Worm (Caenorhabditis elegans): ENCODE data around the gene nlp-58.

The nlp-58 gene

DNA sequence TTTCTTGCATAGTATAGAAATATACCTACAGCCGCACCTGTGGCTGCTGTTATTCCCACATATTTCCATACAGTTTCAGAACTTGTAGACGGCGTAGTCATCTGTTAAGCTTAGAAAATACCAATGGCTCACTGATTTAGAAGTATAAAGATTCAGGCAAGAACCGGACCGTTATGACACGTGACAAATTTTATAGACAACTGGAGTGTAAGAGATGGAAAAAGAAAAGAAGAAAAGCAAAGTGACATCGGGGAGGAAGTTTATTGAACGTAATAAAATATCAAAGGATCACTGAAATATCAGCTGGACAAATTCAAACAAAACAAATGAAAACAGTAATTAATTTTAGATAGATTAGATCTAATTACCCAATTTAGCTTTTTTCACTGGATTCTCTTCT is 37.4 kb upstream of the nlp-58 start, which contains the start of gene rmd-2:
Gene rmd-2 (minus strand): TSS at position 101 of the 400 bp plus-strand sequence.
- TF ChIP-seq lin-13 (tag; optimal IDR thresholded peaks at IDR 0.05): no peak
- TF ChIP-seq elt-3 (tag; optimal IDR thresholded peaks at IDR 0.05): no peak
- no peak for TF ChIP-seq blmp-1 (tag; optimal IDR thresholded peaks at IDR 0.05)
- no peak for TF ChIP-seq nhr-12 (tag; optimal IDR thresholded peaks at IDR 0.05)
- no peak for TF ChIP-seq bed-3 (GFP tag; optimal IDR thresholded peaks at IDR 0.05)
- no peak for TF ChIP-seq ztf-11 (tag; optimal IDR thresholded peaks at IDR 0.05)
- TF ChIP-seq flh-1 (GFP tag; optimal IDR thresholded peaks at IDR 0.05): no peak
- TF ChIP-seq ceh-39 (tag; optimal IDR thresholded peaks at IDR 0.05): no peak
- TF ChIP-seq nhr-2 (tag; optimal IDR thresholded peaks at IDR 0.05): no peak
- no peak for TF ChIP-seq unc-39 (tag; optimal IDR thresholded peaks at IDR 0.05)
- no peak for TF ChIP-seq snpc-4 (tag; optimal IDR thresholded peaks at IDR 0.05)
- TF ChIP-seq unc-62 (GFP tag; optimal IDR thresholded peaks at IDR 0.05): no peak
- TF ChIP-seq hlh-1 (tag; optimal IDR thresholded peaks at IDR 0.05): no peak
- TF ChIP-seq mab-5 (tag; optimal IDR thresholded peaks at IDR 0.05): no peak
- TF ChIP-seq zip-8 (tag; optimal IDR thresholded peaks at IDR 0.05): no peak
- no peak for TF ChIP-seq sptf-1 (tag; optimal IDR thresholded peaks at IDR 0.05)

DNA sequence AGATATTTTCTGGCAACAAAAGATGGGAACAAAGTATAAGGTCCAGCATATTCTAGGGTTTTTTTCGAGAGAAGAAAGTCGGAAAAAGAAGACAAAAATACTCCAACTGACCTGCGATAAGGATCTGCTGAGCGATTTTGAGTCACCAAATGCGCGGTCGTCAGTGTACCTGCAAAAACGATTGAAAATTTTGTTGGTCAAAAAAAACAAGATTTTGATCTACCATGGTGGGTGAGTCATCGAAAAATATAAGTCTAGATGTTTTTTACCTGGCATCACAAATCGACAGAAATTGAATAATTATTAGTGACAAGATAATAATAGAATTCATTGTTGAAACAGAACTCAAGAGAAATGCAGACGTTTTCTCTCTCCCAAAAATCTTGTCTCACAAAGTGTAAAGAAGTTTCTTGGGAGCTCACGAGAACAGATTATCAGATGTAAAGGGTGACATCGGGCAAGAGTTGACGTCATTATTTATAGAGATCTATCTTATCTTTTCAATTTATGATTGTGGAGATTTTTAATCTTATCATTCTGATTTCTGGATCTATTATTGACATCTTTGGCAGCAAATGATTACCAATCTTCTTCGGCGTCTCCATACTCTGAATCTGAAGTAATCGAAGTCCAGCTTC is 36.6 kb upstream of the nlp-58 start:
- TF ChIP-seq elt-1 (tag; optimal IDR thresholded peaks at IDR 0.05; ENCODE audit: borderline replicate concordance, insufficient read depth) (peak; percentile 87), lin-32 (GFP tag; optimal IDR thresholded peaks at IDR 0.05) (no peak)

DNA sequence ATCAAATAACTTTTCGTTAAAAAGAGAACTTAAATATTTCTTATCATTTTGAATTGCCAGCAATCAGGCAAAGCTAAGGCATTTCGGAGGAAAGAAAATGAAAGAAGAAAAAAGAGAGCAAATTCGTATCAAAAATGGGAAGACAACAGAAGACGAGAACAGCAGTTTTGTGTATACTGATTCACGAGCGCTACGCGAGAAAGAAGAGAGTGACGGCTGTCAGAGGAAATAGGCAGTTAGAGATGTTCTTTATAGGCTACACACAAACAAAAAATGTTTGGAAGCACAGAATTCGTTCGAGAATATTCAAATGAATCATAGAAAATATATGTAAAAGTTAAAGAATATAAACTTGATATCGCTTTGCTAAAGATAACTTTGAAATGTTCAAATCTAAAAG is 36.1 kb upstream of the nlp-58 start:
- TF ChIP-seq blmp-1 (tag; optimal IDR thresholded peaks at IDR 0.05): no peak
- TF ChIP-seq sem-2 (GFP tag; optimal IDR thresholded peaks at IDR 0.05): no peak
- no peak for TF ChIP-seq zip-8 (tag; optimal IDR thresholded peaks at IDR 0.05)
- TF ChIP-seq tbx-8 (GFP tag; optimal IDR thresholded peaks at IDR 0.05): no peak
- no peak for TF ChIP-seq M03D4.4 (tag; optimal IDR thresholded peaks at IDR 0.05)
- no peak for TF ChIP-seq ceh-43 (GFP tag; optimal IDR thresholded peaks at IDR 0.05)
- TF ChIP-seq snpc-4 (tag; optimal IDR thresholded peaks at IDR 0.05): no peak
- TF ChIP-seq unc-62 (GFP tag; optimal IDR thresholded peaks at IDR 0.05): no peak
- TF ChIP-seq nhr-2 (tag; optimal IDR thresholded peaks at IDR 0.05): no peak
- TF ChIP-seq nhr-237 (tag; optimal IDR thresholded peaks at IDR 0.05): no peak
- TF ChIP-seq lsy-2 (tag; optimal IDR thresholded peaks at IDR 0.05): no peak
- no peak for TF ChIP-seq nhr-28 (tag; optimal IDR thresholded peaks at IDR 0.05)
- no peak for TF ChIP-seq elt-1 (tag; optimal IDR thresholded peaks at IDR 0.05; ENCODE audit: borderline replicate concordance, insufficient read depth)

DNA sequence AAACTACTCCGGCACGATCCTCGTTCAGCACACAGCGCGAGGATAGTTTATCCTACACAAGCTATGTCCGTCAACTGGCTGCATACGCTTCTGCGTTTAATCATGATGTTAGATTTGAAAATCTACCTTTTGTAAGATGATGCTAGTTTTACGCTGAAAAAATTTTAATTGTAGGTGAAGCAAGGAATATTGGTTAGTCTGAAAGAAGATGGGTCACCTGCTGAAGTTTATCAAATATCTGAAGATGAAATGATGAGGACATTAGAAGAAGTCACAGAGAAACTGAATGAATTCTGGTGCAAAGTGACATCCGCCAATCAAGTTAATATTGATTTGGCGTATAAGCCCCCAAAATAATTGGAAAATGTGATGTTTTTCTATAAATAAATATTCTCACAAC is 34.8 kb upstream of the nlp-58 start:
- TF ChIP-seq ces-1 (GFP tag; optimal IDR thresholded peaks at IDR 0.05) (no peak), zip-8 (tag; optimal IDR thresholded peaks at IDR 0.05) (no peak), ham-2 (GFP tag; optimal IDR thresholded peaks at IDR 0.05) (no peak), lin-32 (GFP tag; optimal IDR thresholded peaks at IDR 0.05) (no peak)

DNA sequence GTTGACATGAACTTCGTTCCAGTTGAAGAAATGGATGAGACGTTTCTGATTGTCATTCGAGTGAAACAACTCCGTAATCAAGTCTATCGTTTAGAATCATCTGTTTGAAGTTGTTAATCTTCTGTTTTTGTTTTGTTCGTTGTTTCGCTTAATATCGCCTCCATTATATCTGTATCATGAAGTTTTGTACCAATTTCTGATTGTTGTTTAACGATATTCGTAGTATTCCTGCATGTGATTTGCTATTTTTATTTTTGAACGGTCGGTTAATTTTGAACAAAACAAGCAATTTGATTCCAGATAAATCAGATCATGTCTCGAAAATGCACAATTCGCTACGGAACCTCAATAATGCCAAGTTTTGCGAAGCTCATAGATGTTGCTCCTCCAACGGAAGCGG is 33.8 kb upstream of the nlp-58 start, which contains the start of gene C27H6.9:
Gene C27H6.9 (plus strand): TSS at position 301 of the 400 bp plus-strand sequence.
- TF ChIP-seq blmp-1 (tag; optimal IDR thresholded peaks at IDR 0.05): no peak
- TF ChIP-seq sem-2 (GFP tag; optimal IDR thresholded peaks at IDR 0.05): no peak
- no peak for TF ChIP-seq mab-5 (tag; optimal IDR thresholded peaks at IDR 0.05)
- TF ChIP-seq unc-39 (tag; optimal IDR thresholded peaks at IDR 0.05): no peak
- no peak for TF ChIP-seq mls-2 (tag; optimal IDR thresholded peaks at IDR 0.05)
- no peak for TF ChIP-seq ham-2 (GFP tag; optimal IDR thresholded peaks at IDR 0.05)
- TF ChIP-seq zip-8 (tag; optimal IDR thresholded peaks at IDR 0.05): no peak
- TF ChIP-seq ceh-43 (GFP tag; optimal IDR thresholded peaks at IDR 0.05): no peak
- TF ChIP-seq nhr-28 (tag; optimal IDR thresholded peaks at IDR 0.05): no peak
- TF ChIP-seq M03D4.4 (tag; optimal IDR thresholded peaks at IDR 0.05): no peak
- TF ChIP-seq mep-1 (tag; optimal IDR thresholded peaks at IDR 0.05): no peak
- no peak for TF ChIP-seq sptf-1 (tag; optimal IDR thresholded peaks at IDR 0.05)
- TF ChIP-seq hlh-1 (tag; optimal IDR thresholded peaks at IDR 0.05): no peak
- no peak for TF ChIP-seq nhr-237 (tag; optimal IDR thresholded peaks at IDR 0.05)

Measured in whole organism, mixed stage, embryonic.